Fruit fly (Drosophila melanogaster) S2 (cell line): ENCODE results near the gene CG16826.

Source experiments
- CG8478 ChIP-seq: fragments of >200 bp; optimal IDR thresholded peaks from 2 replicates; lab custom pipeline; 2018
- CTCF ChIP-seq, 2 experiments: fragments of >200 bp; optimal IDR thresholded peaks; 2 replicates each; lab custom pipeline; 2018

CG16826 gene

dm6 chr2L:13347473-13347872 is at the start of gene CG16826:
CG16826 (plus strand) TSS chr2L:13347773.
- TF ChIP-seq CG8478 = no peak
- no peak for TF ChIP-seq CTCF (optimal IDR thresholded peaks at IDR 0.05; lab: Kevin White, UChicago)

dm6 chr2L:13304488-13304887 is 43.1 kb upstream of the CG16826 start, which contains the start of gene CG16825:
CG16825 (plus strand) TSS chr2L:13304788.
- TF ChIP-seq CTCF (optimal IDR thresholded peaks at IDR 0.05; lab: Kevin White, UChicago) (no peak), CG8478 (no peak)

- TF ChIP-seq CTCF (optimal IDR thresholded peaks at IDR 0.05; lab: Kevin White, UChicago) = no peak
- TF ChIP-seq CG8478 = no peak
Observed at dm6 chr2L:13305000-13305399, 42.6 kb upstream of the CG16826 start.

dm6 chr2L:13306655-13307054 is 40.9 kb upstream of the CG16826 start, which contains the start of gene CG43779:
CG43779 (minus strand) TSS chr2L:13306755.
- no peak for TF ChIP-seq CG8478
- no peak for TF ChIP-seq CTCF (optimal IDR thresholded peaks at IDR 0.05; lab: Kevin White, UChicago)

dm6 chr2L:13325823-13326222 is 21.8 kb upstream of the CG16826 start:
- TF ChIP-seq CG8478 (no peak), CTCF (optimal IDR thresholded peaks at IDR 0.05; lab: Kevin White, UChicago) (peak; percentile 61 to 71)

dm6 chr2L:13331021-13331420 is 16.6 kb upstream of the CG16826 start, which contains the start of gene hbt:
hbt (minus strand) TSS chr2L:13331121.
- TF ChIP-seq CG8478 (no peak), CTCF (optimal IDR thresholded peaks at IDR 0.05; lab: Kevin White, UChicago) (no peak)

- TF ChIP-seq CG8478 (no peak), CTCF (optimal IDR thresholded peaks at IDR 0.05; lab: Kevin White, UChicago) (no peak)
Observed at dm6 chr2L:13331868-13332544, 15.6 kb upstream of the CG16826 start.

dm6 chr2L:13332736-13333135 is 14.8 kb upstream of the CG16826 start:
- no peak for TF ChIP-seq CTCF (optimal IDR thresholded peaks at IDR 0.05; lab: Kevin White, UChicago)
- TF ChIP-seq CG8478 = no peak

- TF ChIP-seq CG8478 (no peak), CTCF (optimal IDR thresholded peaks at IDR 0.05; lab: Kevin White, UChicago) (no peak)
Observed at dm6 chr2L:13349237-13349902, 1.8 kb downstream of the CG16826 start.

dm6 chr2L:13354580-13355347 is 7.2 kb downstream of the CG16826 start, which contains the start of gene CG9395:
CG9395 (minus strand) TSS chr2L:13355073.
- no peak for TF ChIP-seq CG8478
- TF ChIP-seq CTCF (optimal IDR thresholded peaks at IDR 0.05; lab: Kevin White, UChicago) = no peak

- TF ChIP-seq CTCF (optimal IDR thresholded peaks at IDR 0.05; lab: Kevin White, UChicago) (no peak), CG8478 (no peak)
Observed at dm6 chr2L:13361465-13361864, 13.9 kb downstream of the CG16826 start, which contains the start of gene CG9377. CG9377 (minus strand) TSS chr2L:13361565.

- TF ChIP-seq CTCF (optimal IDR thresholded peaks at IDR 0.05; lab: Kevin White, UChicago) (no peak), CG8478 (no peak)
Observed at dm6 chr2L:13362953-13363352, 15.4 kb downstream of the CG16826 start.

dm6 chr2L:13366109-13366747 is 18.7 kb downstream of the CG16826 start, which contains the start of the genes Nnp-1 and Grx3:
Nnp-1 (minus strand) TSS chr2L:13366189.
Grx3 (plus strand) TSS chr2L:13366447.
- TF ChIP-seq CTCF (optimal IDR thresholded peaks at IDR 0.05; lab: Kevin White, UChicago) = no peak
- TF ChIP-seq CG8478 = no peak

dm6 chr2L:13367378-13367777 is 19.8 kb downstream of the CG16826 start, which contains the start of gene Tap42:
Tap42 (plus strand) TSS chr2L:13367617.
- TF ChIP-seq CG8478 = no peak
- TF ChIP-seq CTCF (optimal IDR thresholded peaks at IDR 0.05; lab: Kevin White, UChicago) = no peak

dm6 chr2L:13368940-13369339 is 21.4 kb downstream of the CG16826 start, which contains the start of gene CG31855:
CG31855 (plus strand) TSS chr2L:13369204.
- TF ChIP-seq CG8478 = no peak
- TF ChIP-seq CTCF (optimal IDR thresholded peaks at IDR 0.05; lab: Kevin White, UChicago) = no peak
